Fruit fly (Drosophila melanogaster): ENCODE results near the gene CG3226.

CG3226 gene

DNA sequence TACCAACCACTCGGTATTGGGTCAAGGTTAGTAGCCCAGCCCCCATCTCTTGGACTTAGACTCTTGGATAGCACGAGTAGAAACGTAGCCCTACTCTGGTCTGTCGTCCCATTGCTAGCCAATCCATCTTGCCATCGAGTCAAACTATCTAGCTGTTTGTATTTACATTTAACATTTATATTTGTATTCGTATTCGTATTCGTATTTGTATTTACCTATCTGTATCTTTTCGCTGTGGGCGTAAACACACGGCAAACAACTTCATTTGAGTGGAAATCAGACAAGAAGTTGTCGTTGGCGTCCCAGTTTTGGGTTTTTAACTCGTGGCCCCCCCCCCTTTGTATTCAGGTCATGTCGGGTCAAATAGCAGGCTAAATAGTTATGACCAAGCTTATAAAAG lies 39.8 kb downstream of the CG3226 start (continued):
- no peak for TF ChIP-seq Bgb (GFP tag; IDR thresholded peaks at IDR 0.05; ENCODE audit: partially characterized antibody)
- peak; percentile 21 for TF ChIP-seq gcm (GFP tag; optimal IDR thresholded peaks at IDR 0.05)
- TF ChIP-seq NFAT (GFP tag; IDR thresholded peaks at IDR 0.05) = no peak
- peak; percentile 34 for TF ChIP-seq Jarid2 (GFP tag; optimal IDR thresholded peaks at IDR 0.05)
- TF ChIP-seq CG17568 (GFP tag; optimal IDR thresholded peaks at IDR 0.05) = peak; percentile 68
- TF ChIP-seq chif (GFP tag; optimal IDR thresholded peaks at IDR 0.05) = peak in 1 of 2 experiments; percentile 64
- TF ChIP-seq abd-A (tag; optimal IDR thresholded peaks at IDR 0.05) = peak; percentile 14
- no peak for TF ChIP-seq Six4 (GFP tag; optimal IDR thresholded peaks at IDR 0.05)
- TF ChIP-seq PHDP (tag; optimal IDR thresholded peaks at IDR 0.05) = peak; percentile 50
- TF ChIP-seq CrebB (tag; optimal IDR thresholded peaks at IDR 0.05) = peak; percentile 58
- peak; percentile 16 for TF ChIP-seq CG8924 (tag; optimal IDR thresholded peaks at IDR 0.05)
- peak; percentile 53 for TF ChIP-seq sd (tag; optimal IDR thresholded peaks at IDR 0.05)
- TF ChIP-seq rib (GFP tag; IDR thresholded peaks at IDR 0.05) = no peak
- TF ChIP-seq unc-4 (GFP tag; IDR thresholded peaks at IDR 0.05; ENCODE audit: partially characterized antibody) = no peak
- no peak for TF ChIP-seq ems (GFP tag; optimal IDR thresholded peaks at IDR 0.05)
- peak; percentile 55 for TF ChIP-seq Hmr (GFP tag; optimal IDR thresholded peaks at IDR 0.05)
- no peak for TF ChIP-seq aop (GFP tag; IDR thresholded peaks at IDR 0.05)
- peak; percentile 20 for TF ChIP-seq Spps (tag; optimal IDR thresholded peaks at IDR 0.05)
- peak; percentile 36 for TF ChIP-seq CG18262 (tag; optimal IDR thresholded peaks at IDR 0.05)
- peak; percentile 6 for TF ChIP-seq scrt (GFP tag; optimal IDR thresholded peaks at IDR 0.05)
- TF ChIP-seq Fer3 (tag; optimal IDR thresholded peaks at IDR 0.05) = peak; percentile 25
- TF ChIP-seq GATAe (GFP tag; conservative IDR thresholded peaks at IDR 0.05) = no peak
- TF ChIP-seq tgo (GFP tag; IDR thresholded peaks at IDR 0.05) = no peak
- TF ChIP-seq CG12071 (GFP tag; optimal IDR thresholded peaks at IDR 0.05) = peak; percentile 68
- no peak for TF ChIP-seq dpn (GFP tag; optimal IDR thresholded peaks at IDR 0.05)
- peak; percentile 31 for TF ChIP-seq CG2116 (GFP tag; optimal IDR thresholded peaks at IDR 0.05)
- no peak for TF ChIP-seq HmgD (GFP tag; optimal IDR thresholded peaks at IDR 0.05)
- peak; percentile 75 for TF ChIP-seq lab (GFP tag; optimal IDR thresholded peaks at IDR 0.05)
- peak; percentile 58 for TF ChIP-seq CG1603 (tag; optimal IDR thresholded peaks at IDR 0.05)
- no peak for TF ChIP-seq CG13624 (GFP tag; optimal IDR thresholded peaks at IDR 0.05)
- TF ChIP-seq ind (GFP tag; optimal IDR thresholded peaks at IDR 0.05) = no peak
- no peak for TF ChIP-seq sc (optimal IDR thresholded peaks at IDR 0.05)
- peak; percentile 16 for TF ChIP-seq sc (GFP tag; optimal IDR thresholded peaks at IDR 0.05)
- TF ChIP-seq nerfin-2 (GFP tag; IDR thresholded peaks at IDR 0.05; ENCODE audit: partially characterized antibody) = no peak
- peak; percentile 38; the same call in 1 of the 3 replicates for TF ChIP-seq so (GFP tag; IDR thresholded peaks at IDR 0.05)
- TF ChIP-seq CG9817 (tag; optimal IDR thresholded peaks at IDR 0.05) = no peak
- peak; percentile 13 for TF ChIP-seq CG2120 (GFP tag; optimal IDR thresholded peaks at IDR 0.05)
- TF ChIP-seq CG18599 (GFP tag; optimal IDR thresholded peaks at IDR 0.05) = peak; percentile 59
- TF ChIP-seq grau (tag; optimal IDR thresholded peaks at IDR 0.05) = peak; percentile 18
- TF ChIP-seq onecut (GFP tag; IDR thresholded peaks at IDR 0.05) = no peak
- TF ChIP-seq pnt (GFP tag; optimal IDR thresholded peaks at IDR 0.05) = no peak
- peak; percentile 22 for TF ChIP-seq kni (GFP tag; optimal IDR thresholded peaks at IDR 0.05)
- TF ChIP-seq zen (tag; optimal IDR thresholded peaks at IDR 0.05) = no peak
- TF ChIP-seq vvl (GFP tag; IDR thresholded peaks at IDR 0.05) = peak; percentile 34; the same call in 1 of the 2 replicates
- no peak for TF ChIP-seq da (GFP tag; optimal IDR thresholded peaks at IDR 0.05)
- TF ChIP-seq CoRest (tag; optimal IDR thresholded peaks at IDR 0.05) = peak; percentile 7
- peak; percentile 53 for TF ChIP-seq CG4707 (GFP tag; optimal IDR thresholded peaks at IDR 0.05)
- peak; percentile 65 for TF ChIP-seq odd (GFP tag; optimal IDR thresholded peaks at IDR 0.05)
- peak; percentile 65; the same call in 2 of the 3 replicates for TF ChIP-seq z (GFP tag; IDR thresholded peaks at IDR 0.05)
- no peak for TF ChIP-seq CG18476 (GFP tag; optimal IDR thresholded peaks at IDR 0.05)

Data from whole organism, embryonic.